Worm (Caenorhabditis elegans): ENCODE measurements around the gene let-19.

DNA sequence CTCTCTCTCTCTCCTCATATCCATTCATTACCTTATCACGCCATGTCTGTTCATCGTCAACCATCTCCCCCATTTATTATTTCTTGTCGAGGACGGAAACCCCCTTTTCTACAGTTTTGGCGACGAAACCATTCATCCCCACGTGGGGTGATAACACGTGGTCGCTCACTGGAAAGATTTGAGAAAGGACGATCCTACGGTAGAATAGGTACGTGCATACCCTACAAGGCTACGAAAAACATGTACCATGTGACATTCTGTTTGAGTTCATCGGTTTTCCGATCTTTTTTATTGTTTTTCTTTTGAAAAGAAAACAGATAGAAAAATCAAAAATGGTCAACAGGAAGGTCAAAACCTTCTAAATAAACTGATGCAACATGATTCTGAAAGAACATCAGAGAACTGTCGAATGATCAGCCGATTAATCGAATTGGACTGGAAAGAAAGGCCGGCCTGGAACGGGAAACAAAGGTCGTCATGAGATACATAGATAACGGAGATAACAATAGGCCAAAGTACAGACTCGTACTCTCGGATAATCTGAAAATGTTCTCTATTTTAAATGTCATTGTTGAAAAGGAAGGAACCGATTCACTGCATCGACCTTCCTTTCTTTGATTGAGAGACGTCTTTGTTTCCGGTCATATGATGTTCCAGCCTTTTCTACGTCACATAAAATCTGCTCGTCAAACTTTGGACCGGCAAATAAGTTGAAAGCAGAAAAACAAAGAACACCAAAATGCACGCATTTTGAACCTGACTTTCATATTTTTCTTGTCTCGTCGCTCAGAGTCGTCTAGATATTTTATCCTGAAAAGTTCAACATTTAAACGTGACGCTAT is 28.5 kb upstream of the let-19 start:
- TF ChIP-seq zip-8 (tag; optimal IDR thresholded peaks at IDR 0.05) (no peak), lsy-2 (tag; optimal IDR thresholded peaks at IDR 0.05) (no peak), unc-62 (GFP tag; optimal IDR thresholded peaks at IDR 0.05) (no peak), sptf-1 (tag; optimal IDR thresholded peaks at IDR 0.05) (no peak), nhr-237 (tag; optimal IDR thresholded peaks at IDR 0.05) (no peak), nhr-28 (tag; optimal IDR thresholded peaks at IDR 0.05) (no peak)

Measured in whole organism, mixed stage, embryonic.